Worm (Caenorhabditis elegans) whole organism, L2 larva: ENCODE measurements around the gene B0244.4.

ENCODE experiments used
- alr-1 ChIP-seq: fragments of 150-350 bp; optimal IDR thresholded peaks from 2 replicates; lab custom pipeline; 2014; ENCODE audit warnings: missing biosample characterization, missing genetic modification characterization
- aly-2 ChIP-seq: fragments of 150-350 bp; optimal IDR thresholded peaks from 2 replicates; lab custom pipeline; 2014; ENCODE audit warnings: missing biosample characterization, missing genetic modification characterization
- blmp-1 ChIP-seq: sonication (generic microtip); optimal IDR thresholded peaks from 2 replicates; lab custom pipeline; 2017; ENCODE audit warnings: missing genetic modification characterization, mild to moderate bottlenecking, missing compliant biosample characterization, antibody characterized with exemption, moderate library complexity; ENCODE audit not compliant: insufficient read depth
- egl-27 ChIP-seq: sonication (generic microtip); optimal IDR thresholded peaks from 3 replicates; lab custom pipeline; 2017; ENCODE audit warnings: missing biosample characterization, missing genetic modification reagents, missing genetic modification characterization
- lin-39 ChIP-seq: fragments of 150-350 bp; optimal IDR thresholded peaks from 2 replicates; lab custom pipeline; 2014; ENCODE audit warnings: missing biosample characterization, missing genetic modification reagents, missing genetic modification characterization
- nhr-12 ChIP-seq: fragments of 150-350 bp; optimal IDR thresholded peaks from 2 replicates; lab custom pipeline; 2014; ENCODE audit warnings: missing biosample characterization, missing genetic modification characterization
- nhr-6 ChIP-seq: fragments of 150-350 bp; optimal IDR thresholded peaks from 2 replicates; lab custom pipeline; 2014; ENCODE audit warnings: missing biosample characterization, missing genetic modification characterization
- sma-3 ChIP-seq: sonication (generic microtip); optimal IDR thresholded peaks from 2 replicates; lab custom pipeline; 2016; ENCODE audit warnings: missing genetic modification reagents, missing genetic modification characterization, missing compliant biosample characterization
- unc-55 ChIP-seq: fragments of 150-350 bp; sonication (generic microtip); optimal IDR thresholded peaks from 3 replicates; lab custom pipeline; 2014; ENCODE audit warnings: missing biosample characterization, missing genetic modification reagents, missing genetic modification characterization
- unc-62 ChIP-seq: fragments of 150-350 bp; optimal IDR thresholded peaks from 2 replicates; lab custom pipeline; 2014; ENCODE audit warnings: missing biosample characterization, missing genetic modification reagents, missing genetic modification characterization
- ztf-11 ChIP-seq: sonication (generic microtip); optimal IDR thresholded peaks from 2 replicates; lab custom pipeline; 2017; ENCODE audit warnings: missing biosample characterization, missing genetic modification characterization
- ztf-4 ChIP-seq: fragments of 150-350 bp; optimal IDR thresholded peaks from 2 replicates; lab custom pipeline; 2014; ENCODE audit warnings: missing biosample characterization, missing genetic modification characterization

- TF ChIP-seq unc-62 (GFP tag; lab: Kevin White, UChicago): no peak
- no peak for TF ChIP-seq ztf-4 (tag; lab: Kevin White, UChicago)
- no peak for TF ChIP-seq lin-39 (tag; lab: Kevin White, UChicago)
- no peak for TF ChIP-seq alr-1
- TF ChIP-seq nhr-6 (tag; lab: Kevin White, UChicago): no peak
- no peak for TF ChIP-seq ztf-11 (tag; lab: Kevin White, UChicago)
- no peak for TF ChIP-seq nhr-12 (tag; lab: Kevin White, UChicago)
- TF ChIP-seq aly-2 (tag; lab: Kevin White, UChicago): no peak
- TF ChIP-seq sma-3: no peak
- no peak for TF ChIP-seq egl-27
- no peak for TF ChIP-seq unc-55
- TF ChIP-seq blmp-1: no peak
Observed at ce11 chrIII:5729367-5729766, 17.9 kb upstream of the B0244.4 start.
